Fruit fly (Drosophila melanogaster): ENCODE measurements around the gene tacc.

dm6 chr3R:4726294-4726693 is 22.6 kb downstream of the tacc start:
- no peak for TF ChIP-seq CG11762 (GFP tag; optimal IDR thresholded peaks at IDR 0.05; ENCODE audit: insufficient read depth)
- no peak for TF ChIP-seq CG10631 (GFP tag; optimal IDR thresholded peaks at IDR 0.05)
- TF ChIP-seq CG11294 (GFP tag; IDR thresholded peaks at IDR 0.05): no peak
- no peak for TF ChIP-seq CG1621 (tag; optimal IDR thresholded peaks at IDR 0.05)
- no peak for TF ChIP-seq CG15336 (GFP tag; IDR thresholded peaks at IDR 0.05)

Measured in whole organism, prepupa.